Worm (Caenorhabditis elegans): Measurements from ENCODE around the gene lad-2.
"Not testable (repeated sequence)": the region's sequence is repeated elsewhere in the genome, so short reads cannot be mapped to it uniquely, and the experiment has no call there.

lad-2 gene

ce11 chrIV:2925591-2925990 is 52.7 kb downstream of the lad-2 start, which contains the start of gene ubc-13:
TSS of gene ubc-13 (minus strand) at chrIV:2925691.
- TF ChIP-seq egl-5 (tag; optimal IDR thresholded peaks at IDR 0.05): no peak
- no peak for TF ChIP-seq lsy-12 (tag; optimal IDR thresholded peaks at IDR 0.05)
- TF ChIP-seq nhr-43 (tag; optimal IDR thresholded peaks at IDR 0.05; ENCODE audit: poor library complexity, severe bottlenecking): no peak
- no peak for TF ChIP-seq nhr-76 (tag; optimal IDR thresholded peaks at IDR 0.05)
- TF ChIP-seq aly-2 (tag; optimal IDR thresholded peaks at IDR 0.05): no peak
- no peak for TF ChIP-seq fkh-2 (tag; optimal IDR thresholded peaks at IDR 0.05)
- no peak for TF ChIP-seq nhr-23 (tag; optimal IDR thresholded peaks at IDR 0.05)
- no peak for TF ChIP-seq unc-39 (tag; optimal IDR thresholded peaks at IDR 0.05)
- TF ChIP-seq sea-2 (GFP tag; optimal IDR thresholded peaks at IDR 0.05): no peak
- no peak for TF ChIP-seq daf-12 (tag; optimal IDR thresholded peaks at IDR 0.05)
- TF ChIP-seq snpc-4 (tag; optimal IDR thresholded peaks at IDR 0.05): no peak
- no peak for TF ChIP-seq ceh-28 (tag; optimal IDR thresholded peaks at IDR 0.05)
- no peak for TF ChIP-seq nhr-12 (tag; optimal IDR thresholded peaks at IDR 0.05)

- no peak for TF ChIP-seq fkh-2 (tag; optimal IDR thresholded peaks at IDR 0.05)
- no peak for TF ChIP-seq elt-2 (tag; optimal IDR thresholded peaks at IDR 0.05)
- TF ChIP-seq aly-2 (tag; optimal IDR thresholded peaks at IDR 0.05): no peak
- no peak for TF ChIP-seq nhr-77 (tag; optimal IDR thresholded peaks at IDR 0.05)
- no peak for TF ChIP-seq nfya-1 (tag; optimal IDR thresholded peaks at IDR 0.05; ENCODE audit: insufficient read depth)
- TF ChIP-seq nhr-23 (tag; optimal IDR thresholded peaks at IDR 0.05): no peak
- no peak for TF ChIP-seq R02D3.7 (tag; optimal IDR thresholded peaks at IDR 0.05)
- no peak for TF ChIP-seq ama-1 (optimal IDR thresholded peaks at IDR 0.05)
- no peak for TF ChIP-seq ZK546.5 (tag; optimal IDR thresholded peaks at IDR 0.05)
- no peak for TF ChIP-seq zag-1 (tag; optimal IDR thresholded peaks at IDR 0.05)
- TF ChIP-seq mdl-1 (tag; optimal IDR thresholded peaks at IDR 0.05): no peak
These were observed 56.1 kb downstream of the lad-2 start, which contains the start of gene fbxc-45 for ce11 chrIV:2922196-2922595. TSS of gene fbxc-45 (minus strand) at chrIV:2922243.

- TF ChIP-seq nfya-1 (tag; optimal IDR thresholded peaks at IDR 0.05; ENCODE audit: insufficient read depth); nhr-28 (tag; optimal IDR thresholded peaks at IDR 0.05); daf-12 (tag; optimal IDR thresholded peaks at IDR 0.05): not testable (repeated sequence)
These were observed 60.6 kb downstream of the lad-2 start, which contains the start of gene Y54G2A.50 for ce11 chrIV:2917729-2918128. TSS of gene Y54G2A.50 (plus strand) at chrIV:2918029.

ce11 chrIV:2916043-2916442 is 62.2 kb downstream of the lad-2 start:
- no peak for TF ChIP-seq sea-2 (GFP tag; optimal IDR thresholded peaks at IDR 0.05)
- no peak for TF ChIP-seq nhr-25 (tag; optimal IDR thresholded peaks at IDR 0.05)

- TF ChIP-seq pha-4 (tag; optimal IDR thresholded peaks at IDR 0.05): no peak
- TF ChIP-seq fos-1 (tag; optimal IDR thresholded peaks at IDR 0.05): no peak
These were observed 63.7 kb downstream of the lad-2 start for ce11 chrIV:2914545-2914944.

All from whole organism, L3 larva.